Fruit fly (Drosophila melanogaster): ENCODE measurements around the gene Culd.

dm6 chr3L:8396187-8396586 lies 40.1 kb upstream of the Culd start:
- TF ChIP-seq CG8478 (optimal IDR thresholded peaks at IDR 0.05) (no peak), CTCF (optimal IDR thresholded peaks at IDR 0.05) (no peak)
